Fruit fly (Drosophila melanogaster): Measurements from ENCODE around the gene rst.

The rst gene

DNA sequence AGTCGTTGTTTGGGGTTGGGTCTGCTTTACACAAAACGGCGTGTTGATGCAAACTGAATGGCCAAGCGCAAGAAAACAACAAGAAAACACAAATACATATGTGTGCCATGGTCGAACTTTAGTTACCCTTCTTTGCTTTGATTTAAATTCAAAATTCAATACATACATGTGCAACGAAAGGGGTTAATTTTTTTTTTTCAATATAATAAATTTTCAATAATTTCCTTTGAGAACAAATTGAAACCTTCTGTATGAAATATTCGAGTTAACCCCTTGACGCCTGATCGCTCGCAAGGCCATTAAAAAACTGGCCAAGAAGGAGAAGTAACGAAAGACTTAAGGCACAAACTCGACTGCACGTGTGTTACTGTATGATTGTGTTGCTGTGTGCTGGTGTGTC lies 45.0 kb upstream of the rst start (continued):
- TF ChIP-seq Ravus (GFP tag; IDR thresholded peaks at IDR 0.05) (no peak), CG17361 (GFP tag; IDR thresholded peaks at IDR 0.05) (peak; percentile 73), CG3847 (GFP tag; IDR thresholded peaks at IDR 0.05) (no peak), Nf-YA (GFP tag; IDR thresholded peaks at IDR 0.05) (peak; percentile 53), aop (GFP tag; IDR thresholded peaks at IDR 0.05) (no peak), luna (GFP tag; optimal IDR thresholded peaks at IDR 0.05) (no peak), twi (tag; optimal IDR thresholded peaks at IDR 0.05) (peak; percentile 8), Rx (GFP tag; IDR thresholded peaks at IDR 0.05) (0 out of 2 replicates have a peak, but pooled peaks have one; percentile 30), psq (GFP tag; optimal IDR thresholded peaks at IDR 0.05) (no peak), Dp (GFP tag; optimal IDR thresholded peaks at IDR 0.05) (no peak), tll (GFP tag; optimal IDR thresholded peaks at IDR 0.05) (no peak), CG8478 (optimal IDR thresholded peaks at IDR 0.05) (no peak), CG1529 (GFP tag; optimal IDR thresholded peaks at IDR 0.05) (peak; percentile 49), Taf1 (GFP tag; IDR thresholded peaks at IDR 0.05) (no peak), Fer2 (tag; optimal IDR thresholded peaks at IDR 0.05) (no peak), TFAM (GFP tag; optimal IDR thresholded peaks at IDR 0.05) (no peak), CG17186 (GFP tag; optimal IDR thresholded peaks at IDR 0.05) (no peak), CG13296 (GFP tag; optimal IDR thresholded peaks at IDR 0.05) (peak; percentile 43), corto (GFP tag; optimal IDR thresholded peaks at IDR 0.05) (peak; percentile 65), gro (GFP tag; optimal IDR thresholded peaks at IDR 0.05) (no peak), CG10147 (GFP tag; optimal IDR thresholded peaks at IDR 0.05) (no peak), Antp (GFP tag; optimal IDR thresholded peaks at IDR 0.05) (no peak), pfk (GFP tag; optimal IDR thresholded peaks at IDR 0.05) (no peak), tup (GFP tag; optimal IDR thresholded peaks at IDR 0.05) (no peak), Sox100B (GFP tag; optimal IDR thresholded peaks at IDR 0.05) (peak; percentile 65), ewg (GFP tag; optimal IDR thresholded peaks at IDR 0.05) (peak; percentile 23), zfh1 (GFP tag; IDR thresholded peaks at IDR 0.05) (peak; percentile 71), schlank (tag; optimal IDR thresholded peaks at IDR 0.05) (no peak), sob (GFP tag; IDR thresholded peaks at IDR 0.05) (0 out of 2 replicates have a peak, but pooled peaks have one; percentile 21), peb (GFP tag; IDR thresholded peaks at IDR 0.05) (peak; percentile 34; the same call in 1 of the 2 replicates), tin (GFP tag; optimal IDR thresholded peaks at IDR 0.05) (peak; percentile 45), klu (GFP tag; IDR thresholded peaks at IDR 0.05) (0 out of 2 replicates have a peak, but pooled peaks have one; percentile 9), CG33213 (GFP tag; optimal IDR thresholded peaks at IDR 0.05) (no peak), Ets65A (GFP tag) (peak; percentile 89), kah (GFP tag; optimal IDR thresholded peaks at IDR 0.05) (peak; percentile 15), Side (GFP tag; optimal IDR thresholded peaks at IDR 0.05) (no peak), CG18764 (GFP tag; optimal IDR thresholded peaks at IDR 0.05) (no peak), CG17912 (GFP tag; optimal IDR thresholded peaks at IDR 0.05) (no peak), CG5953 (GFP tag; IDR thresholded peaks at IDR 0.05) (0 out of 2 replicates have a peak, but pooled peaks have one; percentile 16), eyg (GFP tag; optimal IDR thresholded peaks at IDR 0.05) (no peak), disco-r (GFP tag; optimal IDR thresholded peaks at IDR 0.05) (no peak), Neu2 (GFP tag; optimal IDR thresholded peaks at IDR 0.05; ENCODE audit: borderline replicate concordance) (no peak), CG3065 (GFP tag; optimal IDR thresholded peaks at IDR 0.05) (no peak), pum (GFP tag; optimal IDR thresholded peaks at IDR 0.05) (peak; percentile 34), CG31388 (GFP tag; optimal IDR thresholded peaks at IDR 0.05) (no peak), CG8765 (GFP tag; IDR thresholded peaks at IDR 0.05) (no peak), CkIIα-i1 (GFP tag; IDR thresholded peaks at IDR 0.05) (no peak), CG1602 (GFP tag; optimal IDR thresholded peaks at IDR 0.05) (peak; percentile 41), Xrp1 (GFP tag; IDR thresholded peaks at IDR 0.05) (peak; percentile 75), Elba2 (GFP tag; optimal IDR thresholded peaks at IDR 0.05) (no peak), CG15011 (GFP tag; optimal IDR thresholded peaks at IDR 0.05) (no peak), so (GFP tag; IDR thresholded peaks at IDR 0.05) (0 out of 3 replicates have a peak, but pooled peaks have one; percentile 55), CG10543 (GFP tag; optimal IDR thresholded peaks at IDR 0.05) (no peak)

All from whole organism, embryonic.